Worm (Caenorhabditis elegans) whole organism, L4 larva: ENCODE data around the gene F41B4.3.

Experiments used
- F10B5.3 ChIP-seq: sonication (generic microtip); optimal IDR thresholded peaks from 2 replicates; lab custom pipeline; 2016; ENCODE audit warnings: mild to moderate bottlenecking, missing genetic modification characterization, missing compliant biosample characterization
- F49E8.2 ChIP-seq: sonication (generic microtip); optimal IDR thresholded peaks from 2 replicates; lab custom pipeline; 2016; ENCODE audit warnings: missing compliant biosample characterization, mild to moderate bottlenecking, missing genetic modification characterization, borderline replicate concordance
- Y105C5A.15 ChIP-seq: fragments of 200-800 bp; sonication (Bioruptor generic); IDR thresholded peaks from 2 replicates; pipeline ENCODE4 v1.3.6; 2022; ENCODE audit warnings: missing genetic modification characterization, missing compliant biosample characterization
- Y48G9A.11 ChIP-seq: fragments of 200-800 bp; sonication (Bioruptor generic); IDR thresholded peaks from 2 replicates; pipeline ENCODE4 v1.3.6; 2022; ENCODE audit warnings: missing genetic modification reagents, missing genetic modification characterization, missing compliant biosample characterization
- Y5F2A.4 ChIP-seq: fragments of 200-800 bp; sonication (Bioruptor generic); optimal IDR thresholded peaks from 2 replicates; lab custom pipeline; 2018; ENCODE audit warnings: mild to moderate bottlenecking, missing genetic modification characterization, missing compliant biosample characterization
- ZK337.2 ChIP-seq: fragments of 200-800 bp; sonication (Bioruptor generic); IDR thresholded peaks from 2 replicates; pipeline ENCODE4 v1.3.6; 2022; ENCODE audit warnings: missing genetic modification reagents, missing genetic modification characterization, missing compliant biosample characterization
- aha-1 ChIP-seq: fragments of 150-350 bp; peaks from one replicate; lab custom pipeline; 2014; ENCODE audit warnings: missing biosample characterization, missing genetic modification characterization
- attf-4 ChIP-seq: sonication (generic microtip); optimal IDR thresholded peaks from 3 replicates; lab custom pipeline; 2017; ENCODE audit warnings: missing biosample characterization, missing genetic modification characterization
- ceh-44 ChIP-seq: fragments of 200-800 bp; sonication (Bioruptor generic); IDR thresholded peaks from 2 replicates; pipeline ENCODE4 v1.3.6; 2022; ENCODE audit warnings: missing genetic modification reagents, missing genetic modification characterization, missing compliant biosample characterization
- ceh-82 ChIP-seq: sonication (generic microtip); optimal IDR thresholded peaks from 2 replicates; lab custom pipeline; 2017; ENCODE audit warnings: missing biosample characterization, missing genetic modification characterization
- daf-16 ChIP-seq, 3 experiments: sonication (generic microtip); optimal IDR thresholded peaks; 2 replicates each; lab custom pipeline; 2016 to 2017; ENCODE audit warnings: missing genetic modification characterization in 3 of 3, missing genetic modification reagents in 3 of 3, mild to moderate bottlenecking in 2 of 3, missing compliant biosample characterization in 2 of 3, missing biosample characterization in 1 of 3, moderate library complexity in 1 of 3
- dmd-6 ChIP-seq: fragments of 200-800 bp; sonication (Bioruptor generic); IDR thresholded peaks from 2 replicates; pipeline ENCODE4 v1.3.6; 2022; ENCODE audit warnings: missing genetic modification reagents, missing genetic modification characterization, missing compliant biosample characterization
- dpl-1 ChIP-seq: fragments of 150-350 bp; optimal IDR thresholded peaks from 2 replicates; lab custom pipeline; 2014; ENCODE audit warnings: missing biosample characterization, missing genetic modification reagents, missing genetic modification characterization
- dve-1 ChIP-seq: sonication (generic microtip); optimal IDR thresholded peaks from 2 replicates; lab custom pipeline; 2017; ENCODE audit warnings: antibody characterized with exemption, mild to moderate bottlenecking, missing genetic modification characterization, missing compliant biosample characterization; ENCODE audit not compliant: insufficient read depth
- egl-43 ChIP-seq: fragments of 200-800 bp; sonication (Bioruptor generic); IDR thresholded peaks from 2 replicates; pipeline ENCODE4 v1.3.6; 2022; ENCODE audit warnings: missing genetic modification reagents, missing genetic modification characterization, missing compliant biosample characterization
- gei-8 ChIP-seq: fragments of 200-800 bp; sonication (Bioruptor generic); optimal IDR thresholded peaks from 2 replicates; lab custom pipeline; 2018; ENCODE audit warnings: mild to moderate bottlenecking, missing genetic modification characterization, missing compliant biosample characterization
- hif-1 ChIP-seq, 2 experiments: sonication (generic microtip); optimal IDR thresholded peaks; 2 replicates each; lab custom pipeline; 2016 to 2017; ENCODE audit warnings: missing compliant biosample characterization in 2 of 2, missing genetic modification characterization in 2 of 2, missing genetic modification reagents in 2 of 2, missing genotype in 2 of 2, mild to moderate bottlenecking in 1 of 2
- hlh-11 ChIP-seq: fragments of 200-800 bp; sonication (Bioruptor generic); optimal IDR thresholded peaks from 2 replicates; lab custom pipeline; 2018; ENCODE audit warnings: mild to moderate bottlenecking, missing genetic modification characterization, missing compliant biosample characterization
- hlh-30 ChIP-seq: sonication (generic microtip); optimal IDR thresholded peaks from 2 replicates; lab custom pipeline; 2017; ENCODE audit warnings: antibody characterized with exemption, mild to moderate bottlenecking, missing genetic modification characterization, missing compliant biosample characterization; ENCODE audit not compliant: insufficient read depth
- hmg-1.1 ChIP-seq: fragments of 200-800 bp; sonication (Bioruptor generic); IDR thresholded peaks from 2 replicates; pipeline ENCODE4 v1.3.6; 2022; ENCODE audit warnings: missing genetic modification reagents, missing genetic modification characterization, missing compliant biosample characterization
- lin-13 ChIP-seq: fragments of 150-350 bp; optimal IDR thresholded peaks from 2 replicates; lab custom pipeline; 2014; ENCODE audit warnings: missing biosample characterization, missing genetic modification reagents, missing genetic modification characterization
- lir-3 ChIP-seq: sonication (generic microtip); optimal IDR thresholded peaks from 2 replicates; lab custom pipeline; 2016; ENCODE audit warnings: mild to moderate bottlenecking, missing genetic modification characterization, missing compliant biosample characterization
- lsy-2 ChIP-seq, 2 experiments: fragments of 150-350 bp in 1 of 2; sonication (generic microtip) in 1 of 2; optimal IDR thresholded peaks; 2 replicates each; lab custom pipeline; 2014 to 2017; ENCODE audit warnings: missing biosample characterization in 2 of 2, missing genetic modification characterization in 2 of 2
- mdl-1 ChIP-seq, 2 experiments: fragments of 150-350 bp in 1 of 2; sonication (generic microtip) in 1 of 2; optimal IDR thresholded peaks; 2 replicates each; lab custom pipeline; 2014 to 2017; ENCODE audit warnings: missing biosample characterization in 2 of 2, missing genetic modification characterization in 2 of 2
- mes-2 ChIP-seq: sonication (generic microtip); optimal IDR thresholded peaks from 2 replicates; lab custom pipeline; 2016; ENCODE audit warnings: missing genotype, mild to moderate bottlenecking, missing genetic modification characterization, missing compliant biosample characterization; ENCODE audit not compliant: poor library complexity, severe bottlenecking
- mxl-2 ChIP-seq: fragments of 200-800 bp; sonication (Bioruptor generic); conservative IDR thresholded peaks from 2 replicates; pipeline ENCODE4 v1.3.6; 2022; ENCODE audit warnings: missing genetic modification reagents, missing genetic modification characterization, missing compliant biosample characterization
- nhr-11 ChIP-seq: fragments of 150-350 bp; optimal IDR thresholded peaks from 2 replicates; lab custom pipeline; 2014; ENCODE audit warnings: missing biosample characterization, missing genetic modification characterization
- nhr-111 ChIP-seq: fragments of 200-800 bp; sonication (Bioruptor generic); optimal IDR thresholded peaks from 2 replicates; lab custom pipeline; 2018; ENCODE audit warnings: mild to moderate bottlenecking, missing genetic modification characterization, missing compliant biosample characterization
- nhr-237 ChIP-seq: sonication (generic microtip); optimal IDR thresholded peaks from 2 replicates; lab custom pipeline; 2017; ENCODE audit warnings: missing biosample characterization, missing genetic modification characterization
- nhr-28 ChIP-seq: fragments of 150-350 bp; optimal IDR thresholded peaks from 2 replicates; lab custom pipeline; 2014; ENCODE audit warnings: missing biosample characterization, missing genetic modification characterization
- nhr-42 ChIP-seq: fragments of 200-800 bp; sonication (Bioruptor generic); IDR thresholded peaks from 2 replicates; pipeline ENCODE4 v1.3.6; 2022; ENCODE audit warnings: missing genetic modification characterization, missing compliant biosample characterization
- nhr-48 ChIP-seq: sonication (generic microtip); optimal IDR thresholded peaks from 2 replicates; lab custom pipeline; 2016; ENCODE audit warnings: mild to moderate bottlenecking, missing genetic modification characterization, missing compliant biosample characterization
- nhr-76 ChIP-seq: fragments of 150-350 bp; optimal IDR thresholded peaks from 2 replicates; lab custom pipeline; 2014; ENCODE audit warnings: missing biosample characterization, missing genetic modification characterization
- nhr-77 ChIP-seq: fragments of 150-350 bp; optimal IDR thresholded peaks from 2 replicates; lab custom pipeline; 2014; ENCODE audit warnings: missing biosample characterization, missing genetic modification characterization
- php-3 ChIP-seq: fragments of 200-800 bp; sonication (Bioruptor generic); IDR thresholded peaks from 2 replicates; pipeline ENCODE4 v1.3.6; 2022; ENCODE audit warnings: missing genetic modification reagents, missing genetic modification characterization, missing compliant biosample characterization
- pqm-1 ChIP-seq: sonication (generic microtip); optimal IDR thresholded peaks from 2 replicates; lab custom pipeline; 2017; ENCODE audit warnings: missing biosample characterization, missing genetic modification characterization
- sdz-12 ChIP-seq: fragments of 200-800 bp; sonication (Bioruptor generic); optimal IDR thresholded peaks from 2 replicates; lab custom pipeline; 2018; ENCODE audit warnings: mild to moderate bottlenecking, missing genetic modification characterization, missing compliant biosample characterization
- snpc-4 ChIP-seq: fragments of 150-350 bp; optimal IDR thresholded peaks from 2 replicates; lab custom pipeline; 2014; ENCODE audit warnings: missing biosample characterization, missing genetic modification characterization
- spr-1 ChIP-seq: sonication (generic microtip); optimal IDR thresholded peaks from 2 replicates; lab custom pipeline; 2016; ENCODE audit warnings: mild to moderate bottlenecking, missing genetic modification characterization, missing compliant biosample characterization
- spr-3 ChIP-seq: fragments of 200-800 bp; sonication (Bioruptor generic); optimal IDR thresholded peaks from 2 replicates; lab custom pipeline; 2018; ENCODE audit warnings: mild to moderate bottlenecking, missing genetic modification characterization, missing compliant biosample characterization
- tra-1 ChIP-seq: fragments of 200-800 bp; sonication (Bioruptor generic); IDR thresholded peaks from 2 replicates; pipeline ENCODE4 v1.3.6; 2022; ENCODE audit warnings: missing genetic modification reagents, missing genetic modification characterization, missing compliant biosample characterization
- unc-39 ChIP-seq: sonication (generic microtip); optimal IDR thresholded peaks from 2 replicates; lab custom pipeline; 2017; ENCODE audit warnings: missing biosample characterization, missing genetic modification characterization
- zfp-2 ChIP-seq: sonication (generic microtip); optimal IDR thresholded peaks from 2 replicates; lab custom pipeline; 2016; ENCODE audit warnings: mild to moderate bottlenecking, missing genetic modification characterization, missing compliant biosample characterization

F41B4.3 gene

DNA sequence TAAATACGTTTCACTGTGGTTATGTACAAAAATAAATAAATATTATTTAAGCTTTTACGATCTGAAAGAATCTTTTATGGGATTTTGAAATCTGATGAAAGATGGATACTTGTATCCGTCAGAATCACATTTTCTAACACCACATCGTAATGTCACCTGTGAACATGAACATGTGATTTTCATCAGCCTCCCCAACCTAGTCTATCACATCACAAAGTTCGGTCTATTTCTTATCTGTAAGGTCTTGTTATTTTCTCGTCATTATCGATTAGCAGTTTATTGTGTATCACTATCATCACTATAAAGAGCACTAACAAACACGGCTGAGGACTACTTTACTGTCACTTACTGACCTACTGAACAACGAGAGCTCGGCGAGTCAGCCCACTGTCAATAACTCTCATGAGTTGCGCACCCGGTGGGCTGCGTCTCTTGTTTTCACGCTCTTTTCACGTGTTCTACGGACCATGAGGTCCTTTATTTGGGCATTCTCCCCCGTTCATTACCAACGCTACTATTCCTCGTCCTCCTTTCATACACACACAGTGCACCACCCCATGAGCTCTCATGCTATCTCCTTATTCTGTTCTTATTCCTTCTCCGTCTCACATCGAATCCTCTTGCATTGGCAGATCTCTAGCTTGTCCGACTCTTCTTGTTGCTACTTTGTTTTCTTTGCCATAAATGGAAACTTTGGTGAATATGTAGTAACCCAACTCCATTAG lies 28.6 kb downstream of the F41B4.3 start (continued):
- no peak for TF ChIP-seq daf-16 (GFP tag; optimal IDR thresholded peaks at IDR 0.05; lab: Kevin White, UChicago)
- peak; percentile 83 for TF ChIP-seq daf-16 (tag; optimal IDR thresholded peaks at IDR 0.05; lab: Kevin White, UChicago)
- TF ChIP-seq attf-4 (tag; lab: Kevin White, UChicago) = no peak
- no peak for TF ChIP-seq gei-8
- no peak for TF ChIP-seq Y105C5A.15 (GFP tag; lab: Robert Waterston, UW)
- no peak for TF ChIP-seq nhr-111 (GFP tag; lab: Kevin White, UChicago)
- no peak for TF ChIP-seq unc-39 (tag; lab: Kevin White, UChicago)
- TF ChIP-seq nhr-76 (tag; lab: Kevin White, UChicago) = no peak
- peak; percentile 2 for TF ChIP-seq pqm-1 (tag; lab: Kevin White, UChicago)
- TF ChIP-seq egl-43 = no peak
- 0 out of 2 replicates have a peak, but pooled peaks have one; percentile 7 for TF ChIP-seq php-3
- TF ChIP-seq nhr-11 (tag; lab: Kevin White, UChicago) = peak; percentile 33
- TF ChIP-seq tra-1 (GFP tag; lab: Robert Waterston, UW) = peak; percentile 39; the same call in 1 of the 2 replicates
- TF ChIP-seq hlh-11 (tag; lab: Kevin White, UChicago) = peak; percentile 70
- peak; percentile 63 for TF ChIP-seq dve-1 (tag; lab: Kevin White, UChicago)
- peak; percentile 77 for TF ChIP-seq hlh-30 (tag; lab: Kevin White, UChicago)
- TF ChIP-seq mxl-2 (GFP tag; lab: Robert Waterston, UW) = peak; percentile 75; the same call in 1 of the 2 replicates
- TF ChIP-seq nhr-77 (tag; lab: Kevin White, UChicago) = peak; percentile 6

ce11 chrX:6806463-6806862 lies 29.5 kb downstream of the F41B4.3 start, which contains the start of gene atg-2:
TSS of gene atg-2 (plus strand) at chrX:6806763.
- no peak for TF ChIP-seq spr-3 (GFP tag; lab: Kevin White, UChicago)

DNA sequence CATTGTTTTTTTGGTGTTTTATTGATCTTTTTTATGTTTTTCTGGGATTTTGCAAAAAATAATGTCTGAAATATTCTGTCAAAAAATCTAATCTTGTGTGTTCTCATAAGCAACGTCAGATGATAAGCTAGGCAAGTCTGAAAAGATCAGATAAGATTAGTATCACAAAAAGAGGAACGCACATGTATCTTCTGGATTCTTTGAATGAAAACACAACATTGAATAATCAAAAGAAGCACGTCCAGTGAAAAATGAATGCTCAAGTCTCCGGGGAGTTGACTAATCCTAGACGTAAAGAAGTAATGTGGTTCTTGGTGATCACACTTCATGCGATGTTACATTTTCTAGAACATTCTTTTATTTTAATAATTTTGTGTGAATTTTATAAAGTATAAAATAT lies 30.5 kb downstream of the F41B4.3 start:
- TF ChIP-seq hif-1 (tag; optimal IDR thresholded peaks at IDR 0.05; lab: Kevin White, UChicago) = no peak
- no peak for TF ChIP-seq nhr-237 (tag; lab: Kevin White, UChicago)
- TF ChIP-seq spr-1 = no peak
- TF ChIP-seq F49E8.2 (tag; lab: Kevin White, UChicago) = no peak

- TF ChIP-seq ZK337.2 (no peak), nhr-42 (no peak), php-3 (peak; percentile 69), ceh-44 (GFP tag; lab: Robert Waterston, UW) (no peak), lsy-2 (tag; optimal IDR thresholded peaks at IDR 0.05; lab: Kevin White, UChicago) (peak in 1 of 2 experiments; percentile 60), lir-3 (tag; lab: Kevin White, UChicago) (no peak), sdz-12 (GFP tag; lab: Kevin White, UChicago) (no peak), snpc-4 (tag; lab: Kevin White, UChicago) (no peak), zfp-2 (tag; lab: Kevin White, UChicago) (no peak), nhr-76 (tag; lab: Kevin White, UChicago) (no peak), nhr-28 (tag; lab: Kevin White, UChicago) (peak; percentile 71), lin-13 (GFP tag; lab: Kevin White, UChicago) (peak; percentile 16), spr-3 (GFP tag; lab: Kevin White, UChicago) (no peak), dve-1 (tag; lab: Kevin White, UChicago) (peak; percentile 91), nhr-48 (tag; lab: Kevin White, UChicago) (peak; percentile 66), hmg-1.1 (GFP tag; lab: Robert Waterston, UW) (peak; percentile 56), dmd-6 (peak; percentile 83), aha-1 (tag; lab: Kevin White, UChicago) (peak; percentile 76), mdl-1 (tag; optimal IDR thresholded peaks at IDR 0.05; lab: Kevin White, UChicago) (peak in 1 of 2 experiments; percentile 49), Y48G9A.11 (GFP tag; lab: Robert Waterston, UW) (no peak), nhr-111 (GFP tag; lab: Kevin White, UChicago) (no peak), unc-39 (tag; lab: Kevin White, UChicago) (no peak), mes-2 (peak; percentile 47), ceh-82 (no peak), F10B5.3 (no peak), Y5F2A.4 (no peak), hlh-30 (tag; lab: Kevin White, UChicago) (peak; percentile 92), dpl-1 (peak; percentile 84)
Measured at ce11 chrX:6804857-6805256, 31.1 kb downstream of the F41B4.3 start.
